Fruit fly (Drosophila melanogaster) whole organism, embryonic: ENCODE results near the gene CG9550.
A peak's percentile ranks its signal among the peaks of the same experiment; 100 is the strongest.

Source experiments
- ATbp ChIP-seq: fragments of 200-800 bp; sonication (Bioruptor generic); optimal IDR thresholded peaks from 2 replicates; lab custom pipeline; 2017; ENCODE audit warnings: missing biosample characterization, mild to moderate bottlenecking, missing genetic modification characterization, missing genetic modification reagents
- Atf-2 ChIP-seq: fragments of 200-800 bp; sonication (Bioruptor generic); optimal IDR thresholded peaks from 2 replicates; lab custom pipeline; 2016; ENCODE audit warnings: missing biosample characterization, missing genetic modification characterization
- CG11247 ChIP-seq: fragments of 200-800 bp; sonication (Bioruptor generic); IDR thresholded peaks from 2 replicates; pipeline ENCODE4 v1.3.6; 2022; ENCODE audit warnings: missing biosample characterization, missing genetic modification characterization
- CG11398 ChIP-seq: fragments of 200-800 bp; sonication (Bioruptor generic); optimal IDR thresholded peaks from 2 replicates; lab custom pipeline; 2016; ENCODE audit warnings: missing biosample characterization, missing genetic modification characterization
- CG12942 ChIP-seq: fragments of 200-800 bp; sonication (Bioruptor generic); optimal IDR thresholded peaks from 3 replicates; lab custom pipeline; 2016; ENCODE audit warnings: missing biosample characterization, missing genetic modification characterization
- CG13287 ChIP-seq: fragments of 200-800 bp; sonication (Bioruptor generic); IDR thresholded peaks from 2 replicates; pipeline ENCODE4 v1.3.6; 2022; ENCODE audit warnings: missing biosample characterization, missing genetic modification characterization; ENCODE audit not compliant: partially characterized antibody
- CG16863 ChIP-seq: fragments of 200-800 bp; sonication (Bioruptor generic); optimal IDR thresholded peaks from 3 replicates; lab custom pipeline; 2016; ENCODE audit warnings: missing biosample characterization, missing genetic modification characterization
- CG17612 ChIP-seq: fragments of 200-800 bp; sonication (Bioruptor generic); IDR thresholded peaks from 2 replicates; pipeline ENCODE4 v1.3.6; 2022; ENCODE audit warnings: missing biosample characterization, missing genetic modification characterization
- CG17912 ChIP-seq: fragments of 200-800 bp; sonication (Bioruptor generic); optimal IDR thresholded peaks from 2 replicates; lab custom pipeline; 2018; ENCODE audit warnings: missing biosample characterization, mild to moderate bottlenecking, missing genetic modification characterization
- CG18476 ChIP-seq: fragments of 200-800 bp; sonication (Bioruptor generic); optimal IDR thresholded peaks from 2 replicates; lab custom pipeline; 2016; ENCODE audit warnings: missing biosample characterization, mild to moderate bottlenecking, missing genetic modification characterization
- CG2875 ChIP-seq: fragments of 200-800 bp; sonication (Bioruptor generic); optimal IDR thresholded peaks from 2 replicates; lab custom pipeline; 2017; ENCODE audit warnings: missing biosample characterization, mild to moderate bottlenecking, missing genetic modification characterization, missing genetic modification reagents
- CG33557 ChIP-seq: fragments of 200-800 bp; sonication (Bioruptor generic); optimal IDR thresholded peaks from 2 replicates; lab custom pipeline; 2019; ENCODE audit warnings: missing biosample characterization, mild to moderate bottlenecking, missing genetic modification characterization, moderate library complexity
- CG4404 ChIP-seq: fragments of 200-800 bp; sonication (Bioruptor generic); IDR thresholded peaks from 2 replicates; pipeline ENCODE4 v1.3.6; 2022; ENCODE audit warnings: missing biosample characterization, missing genetic modification characterization
- CG7556 ChIP-seq: fragments of 200-800 bp; sonication (Bioruptor generic); optimal IDR thresholded peaks from 2 replicates; lab custom pipeline; 2017; ENCODE audit warnings: missing biosample characterization, mild to moderate bottlenecking, missing genetic modification characterization
- CG8290 ChIP-seq, 3 experiments: fragments of 200-800 bp; sonication (Bioruptor generic); optimal IDR thresholded peaks; 2 replicates each; lab custom pipeline; 2016 to 2019; ENCODE audit warnings: missing biosample characterization in 3 of 3, missing genetic modification characterization in 3 of 3, mild to moderate bottlenecking in 2 of 3, moderate library complexity in 1 of 3
- CG9215 ChIP-seq: fragments of 200-800 bp; sonication (Bioruptor generic); IDR thresholded peaks from 2 replicates; pipeline ENCODE4 v1.3.6; 2022; ENCODE audit warnings: missing biosample characterization, missing genetic modification characterization
- Camta ChIP-seq: fragments of 200-800 bp; sonication (Bioruptor generic); optimal IDR thresholded peaks from 2 replicates; lab custom pipeline; 2016; ENCODE audit warnings: missing biosample characterization, missing genetic modification characterization
- Dll ChIP-seq: fragments of 200-800 bp; sonication (Bioruptor generic); IDR thresholded peaks from 4 replicates; pipeline ENCODE4 v1.3.6; 2022; ENCODE audit warnings: missing biosample characterization, missing genetic modification characterization; ENCODE audit not compliant: partially characterized antibody
- Eip74EF ChIP-seq, 2 experiments: fragments of 200-800 bp in 1 of 2; fragments of >200 bp in 1 of 2; sonication (Bioruptor generic) in 1 of 2; optimal IDR thresholded peaks; 2 replicates each; lab custom pipeline; 2017 to 2019; ENCODE audit warnings: missing biosample characterization in 2 of 2, missing genetic modification characterization in 2 of 2, mild to moderate bottlenecking in 1 of 2, moderate library complexity in 1 of 2
- Hr78 ChIP-seq, 2 experiments: fragments of 200-800 bp in 1 of 2; fragments of >200 bp in 1 of 2; sonication (Bioruptor generic) in 1 of 2; optimal IDR thresholded peaks; 2 replicates each; lab custom pipeline; 2017 to 2019; ENCODE audit warnings: missing biosample characterization in 2 of 2, missing genetic modification characterization in 2 of 2, mild to moderate bottlenecking in 1 of 2, moderate library complexity in 1 of 2
- MBD-R2 ChIP-seq: fragments of 200-800 bp; sonication (Bioruptor generic); IDR thresholded peaks from 2 replicates; pipeline ENCODE4 v1.3.6; 2022; ENCODE audit warnings: missing biosample characterization, missing genetic modification characterization
- Mad ChIP-seq: fragments of 200-800 bp; sonication (Bioruptor generic); optimal IDR thresholded peaks from 2 replicates; lab custom pipeline; 2016; ENCODE audit warnings: missing biosample characterization, missing genetic modification characterization
- Meics ChIP-seq: fragments of 200-800 bp; sonication (Bioruptor generic); optimal IDR thresholded peaks from 2 replicates; lab custom pipeline; 2017; ENCODE audit warnings: missing biosample characterization, mild to moderate bottlenecking, missing genetic modification characterization
- Myb ChIP-seq: fragments of 200-800 bp; sonication (Bioruptor generic); optimal IDR thresholded peaks from 2 replicates; lab custom pipeline; 2016; ENCODE audit warnings: missing biosample characterization, missing genetic modification characterization
- NC2β ChIP-seq: fragments of 200-800 bp; sonication (Bioruptor generic); optimal IDR thresholded peaks from 2 replicates; lab custom pipeline; 2016; ENCODE audit warnings: missing biosample characterization, missing genetic modification characterization
- Sin3A ChIP-seq: fragments of >200 bp; optimal IDR thresholded peaks from 2 replicates; lab custom pipeline; 2018
- Six4 ChIP-seq: fragments of 200-800 bp; sonication (Bioruptor generic); optimal IDR thresholded peaks from 2 replicates; lab custom pipeline; 2016; ENCODE audit warnings: missing biosample characterization, missing genetic modification characterization
- Stat92E ChIP-seq, 3 experiments: fragments of >200 bp in 2 of 3; fragments of 200-800 bp in 1 of 3; sonication (Bioruptor generic) in 1 of 3; optimal IDR thresholded peaks; 2 replicates each; lab custom pipeline; 2017 to 2019; ENCODE audit warnings: missing biosample characterization in 3 of 3, missing genetic modification characterization in 3 of 3, mild to moderate bottlenecking in 1 of 3, moderate library complexity in 1 of 3
- Vsx1 ChIP-seq: fragments of 200-800 bp; sonication (Bioruptor generic); optimal IDR thresholded peaks from 2 replicates; lab custom pipeline; 2017; ENCODE audit warnings: missing biosample characterization, mild to moderate bottlenecking, missing genetic modification characterization, missing genetic modification reagents
- bbx ChIP-seq: fragments of 200-800 bp; sonication (Bioruptor generic); IDR thresholded peaks from 2 replicates; pipeline ENCODE4 v1.3.6; 2022; ENCODE audit warnings: missing biosample characterization, missing genetic modification characterization; ENCODE audit not compliant: partially characterized antibody
- cg ChIP-seq: fragments of 200-800 bp; sonication (Bioruptor generic); optimal IDR thresholded peaks from 3 replicates; lab custom pipeline; 2019; ENCODE audit warnings: missing biosample characterization, mild to moderate bottlenecking, missing genetic modification characterization, moderate library complexity
- crol ChIP-seq: fragments of 200-800 bp; sonication (Bioruptor generic); IDR thresholded peaks from 2 replicates; pipeline ENCODE4 v1.3.6; 2022; ENCODE audit warnings: missing biosample characterization, missing genetic modification characterization
- en ChIP-seq: fragments of 200-800 bp; sonication (Bioruptor generic); optimal IDR thresholded peaks from 2 replicates; lab custom pipeline; 2016; ENCODE audit warnings: missing biosample characterization, missing genetic modification characterization
- eve ChIP-seq, 2 experiments: fragments of >200 bp; optimal IDR thresholded peaks; 2 replicates each; lab custom pipeline; 2017; ENCODE audit warnings: missing biosample characterization in 2 of 2, missing genetic modification characterization in 2 of 2
- exex ChIP-seq: fragments of 200-800 bp; sonication (Bioruptor generic); optimal IDR thresholded peaks from 4 replicates; lab custom pipeline; 2018; ENCODE audit warnings: missing biosample characterization, mild to moderate bottlenecking, missing genetic modification characterization, moderate library complexity
- fd64A ChIP-seq: fragments of 200-800 bp; sonication (Bioruptor generic); optimal IDR thresholded peaks from 3 replicates; lab custom pipeline; 2018; ENCODE audit warnings: missing biosample characterization, mild to moderate bottlenecking, missing genetic modification characterization
- gce ChIP-seq: fragments of 200-800 bp; sonication (Bioruptor generic); IDR thresholded peaks from 3 replicates; pipeline ENCODE4 v1.3.6; 2022; ENCODE audit warnings: missing biosample characterization, missing genetic modification characterization
- grau ChIP-seq: fragments of 200-800 bp; optimal IDR thresholded peaks from 3 replicates; lab custom pipeline; 2019; ENCODE audit warnings: missing biosample characterization, mild to moderate bottlenecking, missing genetic modification characterization, moderate library complexity
- kay ChIP-seq: fragments of 200-800 bp; sonication (Bioruptor generic); optimal IDR thresholded peaks from 2 replicates; lab custom pipeline; 2016; ENCODE audit warnings: missing biosample characterization, missing genetic modification characterization
- mld ChIP-seq: fragments of 200-800 bp; sonication (Bioruptor generic); IDR thresholded peaks from 3 replicates; pipeline ENCODE4 v1.3.6; 2022; ENCODE audit warnings: missing biosample characterization, missing genetic modification characterization; ENCODE audit not compliant: partially characterized antibody
- pita ChIP-seq: fragments of 200-800 bp; sonication (Bioruptor generic); optimal IDR thresholded peaks from 2 replicates; lab custom pipeline; 2017; ENCODE audit warnings: missing biosample characterization, mild to moderate bottlenecking, missing genetic modification characterization
- psq ChIP-seq: fragments of 200-800 bp; sonication (Bioruptor generic); optimal IDR thresholded peaks from 2 replicates; lab custom pipeline; 2017; ENCODE audit warnings: missing biosample characterization, missing genetic modification characterization
- sisA ChIP-seq: fragments of 200-800 bp; sonication (Bioruptor generic); IDR thresholded peaks from 2 replicates; pipeline ENCODE4 v1.3.6; 2022; ENCODE audit warnings: missing biosample characterization, missing genetic modification characterization
- tna ChIP-seq: fragments of 200-800 bp; sonication (Bioruptor generic); IDR thresholded peaks from 2 replicates; pipeline ENCODE4 v1.3.6; 2022; ENCODE audit warnings: missing biosample characterization, missing genetic modification characterization; ENCODE audit not compliant: partially characterized antibody
- trh ChIP-seq: fragments of 200-800 bp; sonication (Bioruptor generic); optimal IDR thresholded peaks from 2 replicates; lab custom pipeline; 2016; ENCODE audit warnings: missing biosample characterization, missing genetic modification characterization
- vfl ChIP-seq: fragments of 200-800 bp; sonication (Bioruptor generic); optimal IDR thresholded peaks from 2 replicates; lab custom pipeline; 2016; ENCODE audit warnings: missing biosample characterization, missing genetic modification characterization
- wdn ChIP-seq: fragments of 200-800 bp; sonication (Bioruptor generic); IDR thresholded peaks from 2 replicates; pipeline ENCODE4 v1.3.6; 2022; ENCODE audit warnings: missing biosample characterization, missing genetic modification characterization
- wor ChIP-seq: fragments of 200-800 bp; sonication (Bioruptor generic); IDR thresholded peaks from 2 replicates; pipeline ENCODE4 v1.3.6; 2022; ENCODE audit warnings: missing biosample characterization, missing genetic modification characterization
- zfh2 ChIP-seq: fragments of 200-800 bp; sonication (Bioruptor generic); optimal IDR thresholded peaks from 2 replicates; lab custom pipeline; 2016; ENCODE audit warnings: missing biosample characterization, missing genetic modification characterization

The CG9550 gene

DNA sequence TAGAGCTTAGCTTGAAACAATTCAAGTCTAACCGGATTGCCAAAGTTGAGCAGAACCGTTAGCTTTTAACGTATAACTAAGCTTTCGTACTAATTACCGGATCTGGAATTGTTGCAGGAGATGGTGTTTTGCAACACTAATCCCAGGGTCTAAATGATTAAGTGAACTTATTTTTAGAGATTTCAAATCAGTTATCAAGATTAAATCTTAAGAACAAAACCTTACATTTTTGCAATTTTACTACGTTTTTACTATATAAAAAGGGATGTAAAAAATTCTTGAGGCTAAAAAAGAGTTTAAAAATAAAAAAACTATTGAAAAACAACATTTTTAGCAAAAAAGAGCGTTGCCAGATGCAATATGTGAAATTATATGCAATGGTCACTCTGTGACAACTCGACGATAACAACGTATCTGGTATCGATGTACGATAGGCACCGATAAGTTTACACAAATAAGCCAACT lies 8.1 kb upstream of the CG9550 start, which contains the start of the genes KFase and epsilonCOP (continued):
- TF ChIP-seq sisA (GFP tag; lab: Robert Waterston, UW), result no peak
- peak; percentile 71 for TF ChIP-seq CG12942 (GFP tag; lab: Kevin White, UChicago)
- no peak for TF ChIP-seq ATbp (GFP tag; lab: Kevin White, UChicago)
- peak; percentile 44; the same call in 1 of the 2 replicates for TF ChIP-seq MBD-R2 (GFP tag; lab: Robert Waterston, UW)
- peak; percentile 90 for TF ChIP-seq Myb (GFP tag; lab: Kevin White, UChicago)
- TF ChIP-seq Dll, result peak; percentile 76; the same call in 3 of the 4 replicates
- TF ChIP-seq NC2β, result peak; percentile 71
- TF ChIP-seq tna, result peak; percentile 57; the same call in 1 of the 2 replicates
- TF ChIP-seq bbx, result peak; percentile 62; the same call in 1 of the 2 replicates
- peak; percentile 38 for TF ChIP-seq CG18476 (GFP tag; lab: Kevin White, UChicago)
- TF ChIP-seq Hr78 (GFP tag; optimal IDR thresholded peaks at IDR 0.05; lab: Kevin White, UChicago), result no peak
- TF ChIP-seq CG17612, result no peak
- TF ChIP-seq Vsx1 (GFP tag; lab: Kevin White, UChicago), result peak; percentile 35
- TF ChIP-seq pita (GFP tag; lab: Kevin White, UChicago), result no peak
- no peak for TF ChIP-seq cg
- TF ChIP-seq Six4 (GFP tag; lab: Kevin White, UChicago), result no peak
- TF ChIP-seq eve (GFP tag; optimal IDR thresholded peaks at IDR 0.05; lab: Kevin White, UChicago), result no peak
- TF ChIP-seq zfh2 (GFP tag; lab: Kevin White, UChicago), result peak; percentile 59
- no peak for TF ChIP-seq gce
- TF ChIP-seq CG9215, result peak; percentile 73
- no peak for TF ChIP-seq fd64A (GFP tag; lab: Kevin White, UChicago)
- TF ChIP-seq CG17912 (GFP tag; lab: Kevin White, UChicago), result peak; percentile 3
- 0 out of 2 replicates have a peak, but pooled peaks have one; percentile 23 for TF ChIP-seq CG11247
- TF ChIP-seq grau, result peak; percentile 58
- peak; percentile 22 for TF ChIP-seq CG11398
- TF ChIP-seq Meics, result peak; percentile 69
- TF ChIP-seq trh, result no peak
- TF ChIP-seq kay (GFP tag; lab: Kevin White, UChicago), result peak; percentile 54
- TF ChIP-seq crol (GFP tag; lab: Robert Waterston, UW), result no peak
- peak; percentile 45 for TF ChIP-seq CG16863 (GFP tag; lab: Kevin White, UChicago)
- peak; percentile 23 for TF ChIP-seq Atf-2 (GFP tag; lab: Kevin White, UChicago)
- TF ChIP-seq CG7556 (GFP tag; lab: Kevin White, UChicago), result peak; percentile 55
- TF ChIP-seq CG4404 (GFP tag; lab: Robert Waterston, UW), result peak; percentile 15; the same call in 1 of the 2 replicates
- no peak for TF ChIP-seq psq (GFP tag; lab: Kevin White, UChicago)
- TF ChIP-seq wdn, result no peak
- peak; percentile 91 for TF ChIP-seq CG13287 (GFP tag; lab: Robert Waterston, UW)
- peak; percentile 60 for TF ChIP-seq vfl
- TF ChIP-seq Sin3A (lab: Kevin White, UChicago), result peak; percentile 43
- peak; percentile 68 for TF ChIP-seq exex (tag; lab: Kevin White, UChicago)
- peak; percentile 57 for TF ChIP-seq Camta (GFP tag; lab: Kevin White, UChicago)
- peak; percentile 95 for TF ChIP-seq CG8290 (GFP tag; optimal IDR thresholded peaks at IDR 0.05; lab: Kevin White, UChicago)
- peak; percentile 68 to 92 for TF ChIP-seq CG8290 (tag; optimal IDR thresholded peaks at IDR 0.05; lab: Kevin White, UChicago)
- no peak for TF ChIP-seq mld (GFP tag; lab: Robert Waterston, UW)
- no peak for TF ChIP-seq CG2875 (GFP tag; lab: Kevin White, UChicago)
- TF ChIP-seq Eip74EF (GFP tag; optimal IDR thresholded peaks at IDR 0.05; lab: Kevin White, UChicago), result peak in 1 of 2 experiments; percentile 57
- no peak for TF ChIP-seq Stat92E (GFP tag; optimal IDR thresholded peaks at IDR 0.05; lab: Kevin White, UChicago)
- TF ChIP-seq en (GFP tag; lab: Kevin White, UChicago), result no peak
- TF ChIP-seq Mad (GFP tag; lab: Kevin White, UChicago), result peak; percentile 37
- TF ChIP-seq CG33557 (GFP tag; lab: Kevin White, UChicago), result peak; percentile 44
- TF ChIP-seq wor (GFP tag; lab: Robert Waterston, UW), result no peak
